Worm (Caenorhabditis elegans) whole organism, young adult: ENCODE measurements around the gene F01G12.18.

Experiments used
- F37B4.10 ChIP-seq: fragments of 200-800 bp; sonication (Bioruptor generic); IDR thresholded peaks from 2 replicates; pipeline ENCODE4 v1.3.6; 2022; ENCODE audit warnings: missing genetic modification characterization, missing compliant biosample characterization
- K11D2.4 ChIP-seq: fragments of 200-800 bp; sonication (Bioruptor generic); IDR thresholded peaks from 2 replicates; pipeline ENCODE4 v1.3.6; 2022; ENCODE audit warnings: missing genetic modification reagents, missing genetic modification characterization, missing compliant biosample characterization
- Y53F4B.3 ChIP-seq: fragments of 200-800 bp; sonication (Bioruptor generic); IDR thresholded peaks from 2 replicates; pipeline ENCODE4 v1.3.6; 2022; ENCODE audit warnings: missing genetic modification reagents, missing genetic modification characterization, missing compliant biosample characterization
- athp-1 ChIP-seq: sonication (generic microtip); optimal IDR thresholded peaks from 2 replicates; lab custom pipeline; 2017; ENCODE audit warnings: mild to moderate bottlenecking, missing genetic modification characterization, missing compliant biosample characterization
- dpl-1 ChIP-seq: fragments of 150-350 bp; optimal IDR thresholded peaks from 2 replicates; lab custom pipeline; 2014; ENCODE audit warnings: missing biosample characterization, missing genetic modification reagents, missing genetic modification characterization
- ets-4 ChIP-seq: fragments of 200-800 bp; sonication (Bioruptor generic); optimal IDR thresholded peaks from 2 replicates; lab custom pipeline; 2018; ENCODE audit warnings: mild to moderate bottlenecking, missing genetic modification characterization, missing compliant biosample characterization
- let-526 ChIP-seq: fragments of 200-800 bp; sonication (Bioruptor generic); IDR thresholded peaks from 2 replicates; pipeline ENCODE4 v1.3.6; 2022; ENCODE audit warnings: missing genetic modification reagents, missing genetic modification characterization, missing compliant biosample characterization
- lin-35 ChIP-seq, 3 experiments: fragments of 150-350 bp in 2 of 3; sonication (generic microtip) in 1 of 3; optimal IDR thresholded peaks; 2 replicates each; lab custom pipeline; 2014 to 2018; ENCODE audit warnings: missing biosample characterization in 3 of 3, missing genetic modification characterization in 3 of 3, missing genetic modification reagents in 3 of 3
- lin-54 ChIP-seq: fragments of 200-800 bp; sonication (Bioruptor generic); optimal IDR thresholded peaks from 2 replicates; lab custom pipeline; 2018; ENCODE audit warnings: mild to moderate bottlenecking, missing genetic modification characterization, missing compliant biosample characterization
- madf-8 ChIP-seq: fragments of 200-800 bp; sonication (Bioruptor generic); conservative IDR thresholded peaks from 2 replicates; pipeline ENCODE4 v1.3.6; 2022; ENCODE audit warnings: missing genetic modification reagents, missing genetic modification characterization, missing compliant biosample characterization
- nhr-120 ChIP-seq: fragments of 200-800 bp; sonication (Bioruptor generic); IDR thresholded peaks from 2 replicates; pipeline ENCODE4 v1.3.6; 2022; ENCODE audit warnings: missing genetic modification characterization, missing compliant biosample characterization
- tbp1 ChIP-seq: fragments of 200-800 bp; sonication (Bioruptor generic); optimal IDR thresholded peaks from 2 replicates; lab custom pipeline; 2018; ENCODE audit warnings: mild to moderate bottlenecking, missing genetic modification characterization, missing compliant biosample characterization
- unc-62 ChIP-seq: fragments of 150-350 bp; optimal IDR thresholded peaks from 2 replicates; lab custom pipeline; 2014; ENCODE audit warnings: missing biosample characterization, missing genetic modification reagents, missing genetic modification characterization
- ztf-28 ChIP-seq: fragments of 200-800 bp; sonication (Bioruptor generic); IDR thresholded peaks from 2 replicates; pipeline ENCODE4 v1.3.6; 2022; ENCODE audit warnings: missing genetic modification reagents, missing genetic modification characterization, missing compliant biosample characterization

DNA sequence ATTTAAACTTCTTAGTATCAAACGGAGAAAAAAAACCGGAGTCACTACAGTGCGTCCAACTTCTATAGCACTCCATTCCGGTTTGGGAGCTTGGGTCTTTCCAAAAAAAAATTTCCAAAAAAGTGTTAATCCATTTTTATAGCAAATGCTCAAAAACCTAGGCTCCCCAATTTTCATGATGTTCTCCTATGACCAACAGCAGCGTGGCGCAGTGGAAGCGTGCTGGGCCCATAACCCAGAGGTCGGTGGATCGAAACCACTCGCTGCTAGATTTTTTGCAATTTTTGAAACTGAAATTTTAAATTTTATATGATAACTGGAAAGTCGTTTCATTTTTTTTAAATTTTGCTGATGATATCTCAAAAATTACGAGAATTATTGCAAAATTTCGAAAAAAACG lies 42.7 kb upstream of the F01G12.18 start:
- TF ChIP-seq dpl-1 (GFP tag; lab: Kevin White, UChicago) (no peak), unc-62 (GFP tag; lab: Kevin White, UChicago) (no peak), tbp1 (GFP tag; lab: Kevin White, UChicago) (peak; percentile 81), let-526 (GFP tag; lab: Robert Waterston, UW) (no peak), lin-35 (GFP tag; optimal IDR thresholded peaks at IDR 0.05; lab: Kevin White, UChicago) (no peak), nhr-120 (GFP tag; lab: Robert Waterston, UW) (no peak), K11D2.4 (GFP tag; lab: Robert Waterston, UW) (no peak), lin-54 (GFP tag; lab: Kevin White, UChicago) (no peak), athp-1 (no peak), ets-4 (GFP tag; lab: Kevin White, UChicago) (no peak), Y53F4B.3 (no peak), madf-8 (no peak), ztf-28 (GFP tag; lab: Robert Waterston, UW) (no peak), F37B4.10 (GFP tag; lab: Robert Waterston, UW) (no peak)
